Fruit fly (Drosophila melanogaster) whole organism, embryonic: ENCODE measurements around the gene Gr64a.

Source experiments
- ATbp ChIP-seq: fragments of 200-800 bp; sonication (Bioruptor generic); optimal IDR thresholded peaks from 2 replicates; lab custom pipeline; 2017; ENCODE audit warnings: missing biosample characterization, mild to moderate bottlenecking, missing genetic modification characterization, missing genetic modification reagents
- Asciz ChIP-seq: fragments of 200-800 bp; sonication (Bioruptor generic); optimal IDR thresholded peaks from 2 replicates; lab custom pipeline; 2017; ENCODE audit warnings: missing biosample characterization, mild to moderate bottlenecking, missing genetic modification characterization, missing genetic modification reagents
- Atf6 ChIP-seq: fragments of 200-800 bp; sonication (Bioruptor generic); IDR thresholded peaks from 2 replicates; pipeline ENCODE4 v1.3.6; 2022; ENCODE audit warnings: missing biosample characterization, missing genetic modification characterization
- CG10147 ChIP-seq: fragments of 200-800 bp; sonication (Bioruptor generic); optimal IDR thresholded peaks from 2 replicates; lab custom pipeline; 2019; ENCODE audit warnings: missing biosample characterization, mild to moderate bottlenecking, missing genetic modification characterization, moderate library complexity
- CG10366 ChIP-seq: fragments of 200-800 bp; sonication (Bioruptor generic); IDR thresholded peaks from 2 replicates; pipeline ENCODE4 v1.3.6; 2022; ENCODE audit warnings: missing biosample characterization, missing genetic modification characterization
- CG10431 ChIP-seq: fragments of 200-800 bp; sonication (Bioruptor generic); optimal IDR thresholded peaks from 3 replicates; lab custom pipeline; 2018; ENCODE audit warnings: missing biosample characterization, mild to moderate bottlenecking, missing genetic modification characterization
- CG11504 ChIP-seq: fragments of 200-800 bp; sonication (Bioruptor generic); optimal IDR thresholded peaks from 3 replicates; lab custom pipeline; 2019; ENCODE audit warnings: missing biosample characterization, mild to moderate bottlenecking, missing genetic modification characterization, moderate library complexity
- CG12071 ChIP-seq: fragments of 200-800 bp; sonication (Bioruptor generic); optimal IDR thresholded peaks from 3 replicates; lab custom pipeline; 2018; ENCODE audit warnings: missing biosample characterization, mild to moderate bottlenecking, missing genetic modification characterization
- CG13775 ChIP-seq: fragments of 200-800 bp; sonication (Bioruptor generic); optimal IDR thresholded peaks from 3 replicates; lab custom pipeline; 2017; ENCODE audit warnings: missing biosample characterization, mild to moderate bottlenecking, missing genetic modification characterization
- CG14441 ChIP-seq: fragments of 200-800 bp; sonication (Bioruptor generic); IDR thresholded peaks from 2 replicates; pipeline ENCODE4 v1.3.6; 2022; ENCODE audit warnings: missing biosample characterization, missing genetic modification characterization
- CG17385 ChIP-seq: fragments of 200-800 bp; sonication (Bioruptor generic); optimal IDR thresholded peaks from 3 replicates; lab custom pipeline; 2018; ENCODE audit warnings: missing biosample characterization, mild to moderate bottlenecking, missing genetic modification characterization
- CG17612 ChIP-seq: fragments of 200-800 bp; sonication (Bioruptor generic); IDR thresholded peaks from 2 replicates; pipeline ENCODE4 v1.3.6; 2022; ENCODE audit warnings: missing biosample characterization, missing genetic modification characterization
- CG18599 ChIP-seq: fragments of 200-800 bp; sonication (Bioruptor generic); optimal IDR thresholded peaks from 3 replicates; lab custom pipeline; 2017; ENCODE audit warnings: missing biosample characterization, missing genetic modification characterization, mild to moderate bottlenecking, moderate library complexity, missing genetic modification reagents
- CG2712 ChIP-seq: fragments of 200-800 bp; optimal IDR thresholded peaks from 3 replicates; lab custom pipeline; 2019; ENCODE audit warnings: missing biosample characterization, mild to moderate bottlenecking, missing genetic modification characterization, moderate library complexity
- CG31441 ChIP-seq: fragments of 200-800 bp; sonication (Bioruptor generic); IDR thresholded peaks from 2 replicates; pipeline ENCODE4 v1.3.6; 2022; ENCODE audit warnings: missing biosample characterization, missing genetic modification characterization
- CG4360 ChIP-seq: fragments of 200-800 bp; sonication (Bioruptor generic); IDR thresholded peaks from 2 replicates; pipeline ENCODE4 v1.3.6; 2022; ENCODE audit warnings: missing biosample characterization, missing genetic modification characterization
- CG7786 ChIP-seq: fragments of 200-800 bp; sonication (Bioruptor generic); optimal IDR thresholded peaks from 2 replicates; lab custom pipeline; 2016; ENCODE audit warnings: missing biosample characterization, missing genetic modification characterization
- CG8924 ChIP-seq: fragments of 200-800 bp; optimal IDR thresholded peaks from 3 replicates; lab custom pipeline; 2019; ENCODE audit warnings: missing biosample characterization, mild to moderate bottlenecking, missing genetic modification characterization, moderate library complexity
- CG9932 ChIP-seq: fragments of 200-800 bp; sonication (Bioruptor generic); IDR thresholded peaks from 2 replicates; pipeline ENCODE4 v1.3.6; 2022; ENCODE audit warnings: missing biosample characterization, missing genetic modification characterization
- Dad ChIP-seq: fragments of 200-800 bp; sonication (Bioruptor generic); optimal IDR thresholded peaks from 3 replicates; lab custom pipeline; 2016; ENCODE audit warnings: missing biosample characterization, missing genetic modification characterization
- Doc3 ChIP-seq: fragments of 200-800 bp; sonication (Bioruptor generic); IDR thresholded peaks from 3 replicates; pipeline ENCODE4 v1.3.6; 2022; ENCODE audit warnings: missing biosample characterization, missing genetic modification characterization; ENCODE audit not compliant: partially characterized antibody
- Eip74EF ChIP-seq, 2 experiments: fragments of 200-800 bp in 1 of 2; fragments of >200 bp in 1 of 2; sonication (Bioruptor generic) in 1 of 2; optimal IDR thresholded peaks; 2 replicates each; lab custom pipeline; 2017 to 2019; ENCODE audit warnings: missing biosample characterization in 2 of 2, missing genetic modification characterization in 2 of 2, mild to moderate bottlenecking in 1 of 2, moderate library complexity in 1 of 2
- HLH3B ChIP-seq: fragments of 200-800 bp; sonication (Bioruptor generic); IDR thresholded peaks from 2 replicates; pipeline ENCODE4 v1.3.6; 2022; ENCODE audit warnings: missing biosample characterization, missing genetic modification characterization
- Max ChIP-seq: fragments of 200-800 bp; sonication (Bioruptor generic); optimal IDR thresholded peaks from 2 replicates; lab custom pipeline; 2016; ENCODE audit warnings: missing biosample characterization, mild to moderate bottlenecking, missing genetic modification characterization
- Med ChIP-seq: fragments of 200-800 bp; sonication (Bioruptor generic); peaks from one replicate; lab custom pipeline; 2016; ENCODE audit warnings: missing biosample characterization, missing genetic modification characterization, mild to moderate bottlenecking, inconsistent platforms, moderate library complexity
- Oaz ChIP-seq: fragments of 200-800 bp; sonication (Bioruptor generic); IDR thresholded peaks from 2 replicates; pipeline ENCODE4 v1.3.6; 2022; ENCODE audit warnings: missing biosample characterization, missing genetic modification characterization
- Oli ChIP-seq: fragments of 200-800 bp; sonication (Bioruptor generic); optimal IDR thresholded peaks from 2 replicates; lab custom pipeline; 2018; ENCODE audit warnings: missing biosample characterization, mild to moderate bottlenecking, missing genetic modification characterization, moderate library complexity
- Ptx1 ChIP-seq: fragments of 200-800 bp; sonication (Bioruptor generic); IDR thresholded peaks from 2 replicates; pipeline ENCODE4 v1.3.6; 2022; ENCODE audit warnings: missing biosample characterization, missing genetic modification characterization
- Xrp1 ChIP-seq: fragments of 200-800 bp; sonication (Bioruptor generic); IDR thresholded peaks from 2 replicates; pipeline ENCODE4 v1.3.6; 2022; ENCODE audit warnings: missing biosample characterization, missing genetic modification characterization
- amos ChIP-seq: fragments of 200-800 bp; sonication (Bioruptor generic); IDR thresholded peaks from 2 replicates; pipeline ENCODE4 v1.3.6; 2022; ENCODE audit warnings: missing biosample characterization, missing genetic modification characterization; ENCODE audit not compliant: partially characterized antibody
- ase ChIP-seq: fragments of 200-800 bp; sonication (Bioruptor generic); IDR thresholded peaks from 3 replicates; pipeline ENCODE4 v1.3.6; 2022; ENCODE audit warnings: missing biosample characterization, missing genetic modification characterization
- cg ChIP-seq: fragments of 200-800 bp; sonication (Bioruptor generic); optimal IDR thresholded peaks from 3 replicates; lab custom pipeline; 2019; ENCODE audit warnings: missing biosample characterization, mild to moderate bottlenecking, missing genetic modification characterization, moderate library complexity
- crp ChIP-seq, 2 experiments: fragments of 200-800 bp; sonication (Bioruptor generic); optimal IDR thresholded peaks; 2 replicates in 1 of 2; 3 replicates in 1 of 2; lab custom pipeline; 2017; ENCODE audit warnings: missing biosample characterization in 2 of 2, missing genetic modification characterization in 2 of 2, mild to moderate bottlenecking in 1 of 2, moderate library complexity in 1 of 2
- dmrt99B ChIP-seq: fragments of 200-800 bp; sonication (Bioruptor generic); optimal IDR thresholded peaks from 2 replicates; lab custom pipeline; 2018; ENCODE audit warnings: missing biosample characterization, mild to moderate bottlenecking, missing genetic modification characterization, moderate library complexity
- emc ChIP-seq: fragments of 200-800 bp; sonication (Bioruptor generic); optimal IDR thresholded peaks from 2 replicates; lab custom pipeline; 2016; ENCODE audit warnings: missing biosample characterization, missing genetic modification characterization
- ems ChIP-seq: fragments of 200-800 bp; sonication (Bioruptor generic); optimal IDR thresholded peaks from 3 replicates; lab custom pipeline; 2016; ENCODE audit warnings: missing biosample characterization, missing genetic modification characterization
- fd96Cb ChIP-seq: fragments of 200-800 bp; sonication (Bioruptor generic); optimal IDR thresholded peaks from 2 replicates; lab custom pipeline; 2018; ENCODE audit warnings: missing biosample characterization, mild to moderate bottlenecking, missing genetic modification characterization, moderate library complexity
- gem ChIP-seq: fragments of 200-800 bp; sonication (Bioruptor generic); optimal IDR thresholded peaks from 2 replicates; lab custom pipeline; 2019; ENCODE audit warnings: missing biosample characterization, mild to moderate bottlenecking, missing genetic modification characterization, moderate library complexity
- grn ChIP-seq: fragments of 200-800 bp; sonication (Bioruptor generic); optimal IDR thresholded peaks from 3 replicates; lab custom pipeline; 2017; ENCODE audit warnings: missing biosample characterization, missing genetic modification characterization
- hkb ChIP-seq, 2 experiments: fragments of 200-800 bp in 1 of 2; fragments of >200 bp in 1 of 2; sonication (Bioruptor generic) in 1 of 2; IDR thresholded peaks in 1 of 2; optimal IDR thresholded peaks in 1 of 2; 2 replicates each; pipeline versions ENCODE4 v1.3.6 to Lab custom; 2017 to 2022; ENCODE audit warnings: missing biosample characterization in 1 of 2, missing genetic modification characterization in 1 of 2
- jumu ChIP-seq: fragments of 200-800 bp; sonication (Bioruptor generic); optimal IDR thresholded peaks from 3 replicates; lab custom pipeline; 2016; ENCODE audit warnings: missing biosample characterization, missing genetic modification characterization
- nom ChIP-seq: fragments of 200-800 bp; sonication (Bioruptor generic); optimal IDR thresholded peaks from 2 replicates; lab custom pipeline; 2017; ENCODE audit warnings: missing biosample characterization, missing genetic modification characterization, mild to moderate bottlenecking, moderate library complexity, missing genetic modification reagents
- oc ChIP-seq: fragments of 200-800 bp; sonication (Bioruptor generic); optimal IDR thresholded peaks from 2 replicates; lab custom pipeline; 2018; ENCODE audit warnings: missing biosample characterization, mild to moderate bottlenecking, missing genetic modification characterization, moderate library complexity
- pan ChIP-seq, 4 experiments: fragments of >200 bp in 3 of 4; fragments of 200-800 bp in 1 of 4; sonication (Bioruptor generic) in 1 of 4; optimal IDR thresholded peaks in 3 of 4; IDR thresholded peaks in 1 of 4; 2 replicates each; pipeline versions ENCODE4 v1.3.6 to Lab custom; 2017 to 2022; ENCODE audit warnings: missing biosample characterization in 2 of 4, missing genetic modification characterization in 2 of 4, mixed read lengths in 1 of 4
- pum ChIP-seq: fragments of 200-800 bp; sonication (Bioruptor generic); optimal IDR thresholded peaks from 2 replicates; lab custom pipeline; 2016; ENCODE audit warnings: missing biosample characterization, missing genetic modification characterization
- sens ChIP-seq: fragments of 200-800 bp; sonication (Bioruptor generic); peaks from one replicate; lab custom pipeline; 2016; ENCODE audit warnings: missing biosample characterization, missing genetic modification characterization
- sisA ChIP-seq: fragments of 200-800 bp; sonication (Bioruptor generic); IDR thresholded peaks from 2 replicates; pipeline ENCODE4 v1.3.6; 2022; ENCODE audit warnings: missing biosample characterization, missing genetic modification characterization
- unpg ChIP-seq: fragments of 200-800 bp; sonication (Bioruptor generic); optimal IDR thresholded peaks from 3 replicates; lab custom pipeline; 2018; ENCODE audit warnings: missing biosample characterization, mild to moderate bottlenecking, missing genetic modification characterization, moderate library complexity
- usp ChIP-seq: fragments of >200 bp; optimal IDR thresholded peaks from 2 replicates; lab custom pipeline; 2017; ENCODE audit warnings: missing biosample characterization, missing genetic modification characterization
- zfh1 ChIP-seq: fragments of 200-800 bp; sonication (Bioruptor generic); IDR thresholded peaks from 3 replicates; pipeline ENCODE4 v1.3.6; 2022; ENCODE audit warnings: missing biosample characterization, missing genetic modification characterization

Gr64a gene

dm6 chr3L:4044497-4044896 lies 17.9 kb downstream of the Gr64a start (continued):
- TF ChIP-seq pum (GFP tag; lab: Kevin White, UChicago) = no peak
- TF ChIP-seq nom (GFP tag; lab: Kevin White, UChicago) = no peak
- no peak for TF ChIP-seq ATbp
- TF ChIP-seq CG9932 (GFP tag; lab: Robert Waterston, UW) = no peak
- peak; percentile 32 for TF ChIP-seq Oli
- TF ChIP-seq CG10147 (GFP tag; lab: Kevin White, UChicago) = no peak
- TF ChIP-seq Med (GFP tag; lab: Kevin White, UChicago) = no peak
- TF ChIP-seq emc (GFP tag; lab: Kevin White, UChicago) = no peak
- TF ChIP-seq Dad (GFP tag; lab: Kevin White, UChicago) = no peak
- no peak for TF ChIP-seq sisA (GFP tag; lab: Robert Waterston, UW)
- peak; percentile 41 for TF ChIP-seq CG14441
- TF ChIP-seq Xrp1 (GFP tag; lab: Robert Waterston, UW) = 0 out of 2 replicates have a peak, but pooled peaks have one; percentile 17
- TF ChIP-seq gem (tag; lab: Kevin White, UChicago) = peak; percentile 46
- no peak for TF ChIP-seq fd96Cb (tag; lab: Kevin White, UChicago)
- no peak for TF ChIP-seq CG12071 (GFP tag; lab: Kevin White, UChicago)
- peak; percentile 7 for TF ChIP-seq CG8924 (tag; lab: Kevin White, UChicago)
- TF ChIP-seq CG10431 = no peak
- TF ChIP-seq CG7786 = no peak
- TF ChIP-seq sens = peak; percentile 20
- TF ChIP-seq Asciz (GFP tag; lab: Kevin White, UChicago) = peak; percentile 16
- no peak for TF ChIP-seq grn (GFP tag; lab: Kevin White, UChicago)
- no peak for TF ChIP-seq Doc3 (GFP tag; lab: Robert Waterston, UW)
- TF ChIP-seq Eip74EF (GFP tag; optimal IDR thresholded peaks at IDR 0.05; lab: Kevin White, UChicago) = peak in 1 of 2 experiments; percentile 49
- peak; percentile 17; the same call in 1 of the 2 replicates for TF ChIP-seq CG31441 (GFP tag; lab: Robert Waterston, UW)
- TF ChIP-seq CG4360 (GFP tag; lab: Robert Waterston, UW) = no peak
- no peak for TF ChIP-seq cg
- TF ChIP-seq Ptx1 (GFP tag; lab: Robert Waterston, UW) = peak; percentile 36; the same call in 1 of the 2 replicates
- TF ChIP-seq ems (GFP tag; lab: Kevin White, UChicago) = no peak
- TF ChIP-seq zfh1 (GFP tag; lab: Robert Waterston, UW) = no peak
- peak; percentile 29 for TF ChIP-seq unpg (GFP tag; lab: Kevin White, UChicago)
- no peak for TF ChIP-seq hkb (optimal IDR thresholded peaks at IDR 0.05; lab: Kevin White, UChicago)
- TF ChIP-seq hkb (GFP tag; IDR thresholded peaks at IDR 0.05; lab: Robert Waterston, UW) = no peak
- TF ChIP-seq Atf6 (GFP tag; lab: Robert Waterston, UW) = no peak
- TF ChIP-seq CG18599 (GFP tag; lab: Kevin White, UChicago) = no peak
- TF ChIP-seq HLH3B (GFP tag; lab: Robert Waterston, UW) = no peak
- TF ChIP-seq Max = no peak
- TF ChIP-seq Oaz (GFP tag; lab: Robert Waterston, UW) = no peak
- no peak for TF ChIP-seq dmrt99B
- TF ChIP-seq CG17612 (GFP tag; lab: Robert Waterston, UW) = no peak
- TF ChIP-seq oc (tag; lab: Kevin White, UChicago) = peak; percentile 16
- TF ChIP-seq CG11504 (tag; lab: Kevin White, UChicago) = peak; percentile 52
- TF ChIP-seq pan (optimal IDR thresholded peaks at IDR 0.05; lab: Kevin White, UChicago) = no peak
- TF ChIP-seq pan (GFP tag; optimal IDR thresholded peaks at IDR 0.05 in 1 of 2, IDR thresholded peaks at IDR 0.05 in 1 of 2) = peak in 1 of 2 experiments; percentile 55
- TF ChIP-seq usp (GFP tag; lab: Kevin White, UChicago) = no peak
- no peak for TF ChIP-seq CG13775 (GFP tag; lab: Kevin White, UChicago)
- TF ChIP-seq CG2712 (tag; lab: Kevin White, UChicago) = peak; percentile 15
- no peak for TF ChIP-seq amos (GFP tag; lab: Robert Waterston, UW)
- TF ChIP-seq ase (GFP tag; lab: Robert Waterston, UW) = peak; percentile 48; the same call in 1 of the 3 replicates
- TF ChIP-seq crp (GFP tag; optimal IDR thresholded peaks at IDR 0.05; lab: Kevin White, UChicago) = no peak
- TF ChIP-seq CG10366 = peak; percentile 49
- no peak for TF ChIP-seq jumu (GFP tag; lab: Kevin White, UChicago)
- TF ChIP-seq CG17385 (GFP tag; lab: Kevin White, UChicago) = no peak
